Worm (Caenorhabditis elegans) whole organism, L2 larva: ENCODE results near the gene C35A5.4.

Experiments used
- C34F6.9 ChIP-seq: fragments of 150-350 bp; optimal IDR thresholded peaks from 2 replicates; lab custom pipeline; 2014; ENCODE audit warnings: missing biosample characterization, missing genetic modification characterization
- F13H6.1 ChIP-seq: sonication (generic microtip); optimal IDR thresholded peaks from 2 replicates; lab custom pipeline; 2016; ENCODE audit warnings: missing genetic modification characterization, missing compliant biosample characterization
- R02D3.7 ChIP-seq: fragments of 150-350 bp; optimal IDR thresholded peaks from 2 replicates; lab custom pipeline; 2014; ENCODE audit warnings: missing biosample characterization, missing genetic modification characterization
- Y55F3AM.14 ChIP-seq: fragments of 200-800 bp; sonication (Bioruptor generic); optimal IDR thresholded peaks from 2 replicates; lab custom pipeline; 2018; ENCODE audit warnings: mild to moderate bottlenecking, missing genetic modification characterization, missing compliant biosample characterization
- alr-1 ChIP-seq: fragments of 150-350 bp; optimal IDR thresholded peaks from 2 replicates; lab custom pipeline; 2014; ENCODE audit warnings: missing biosample characterization, missing genetic modification characterization
- ama-1 ChIP-seq: fragments of 150-350 bp; optimal IDR thresholded peaks from 2 replicates; lab custom pipeline; 2018; ENCODE audit warnings: inconsistent platforms
- blmp-1 ChIP-seq: sonication (generic microtip); optimal IDR thresholded peaks from 2 replicates; lab custom pipeline; 2017; ENCODE audit warnings: missing genetic modification characterization, mild to moderate bottlenecking, missing compliant biosample characterization, antibody characterized with exemption, moderate library complexity; ENCODE audit not compliant: insufficient read depth
- ceh-82 ChIP-seq: fragments of 150-350 bp; optimal IDR thresholded peaks from 2 replicates; lab custom pipeline; 2014; ENCODE audit warnings: missing biosample characterization, missing genetic modification characterization
- crh-2 ChIP-seq: sonication (generic microtip); optimal IDR thresholded peaks from 2 replicates; lab custom pipeline; 2017; ENCODE audit warnings: missing biosample characterization, missing genetic modification characterization
- dmd-4 ChIP-seq: sonication (generic microtip); optimal IDR thresholded peaks from 2 replicates; lab custom pipeline; 2017; ENCODE audit warnings: missing biosample characterization, missing genetic modification characterization
- elt-3 ChIP-seq: sonication (generic microtip); optimal IDR thresholded peaks from 2 replicates; lab custom pipeline; 2017; ENCODE audit warnings: missing biosample characterization, missing genetic modification characterization
- fos-1 ChIP-seq: fragments of 150-350 bp; optimal IDR thresholded peaks from 2 replicates; lab custom pipeline; 2014; ENCODE audit warnings: missing biosample characterization, missing genetic modification characterization
- gmeb-1 ChIP-seq: fragments of 150-350 bp; optimal IDR thresholded peaks from 2 replicates; lab custom pipeline; 2014; ENCODE audit warnings: missing biosample characterization, missing genetic modification characterization
- lsy-2 ChIP-seq, 2 experiments: fragments of 150-350 bp in 1 of 2; sonication (generic microtip) in 1 of 2; optimal IDR thresholded peaks; 2 replicates each; lab custom pipeline; 2014 to 2017; ENCODE audit warnings: missing biosample characterization in 2 of 2, missing genetic modification characterization in 2 of 2
- mbf-1 ChIP-seq: sonication (generic microtip); optimal IDR thresholded peaks from 2 replicates; lab custom pipeline; 2017; ENCODE audit warnings: missing biosample characterization, missing genetic modification characterization
- mdl-1 ChIP-seq, 2 experiments: fragments of 150-350 bp in 1 of 2; sonication (generic microtip) in 1 of 2; optimal IDR thresholded peaks; 2 replicates each; lab custom pipeline; 2017; ENCODE audit warnings: missing biosample characterization in 2 of 2, missing genetic modification characterization in 2 of 2
- nhr-10 ChIP-seq: sonication (generic microtip); optimal IDR thresholded peaks from 2 replicates; lab custom pipeline; 2017; ENCODE audit warnings: missing biosample characterization, missing genetic modification characterization
- nhr-11 ChIP-seq: fragments of 150-350 bp; optimal IDR thresholded peaks from 2 replicates; lab custom pipeline; 2014; ENCODE audit warnings: missing biosample characterization, missing genetic modification characterization
- nhr-129 ChIP-seq: fragments of 150-350 bp; optimal IDR thresholded peaks from 2 replicates; lab custom pipeline; 2014; ENCODE audit warnings: missing biosample characterization, missing genetic modification characterization
- nhr-23 ChIP-seq: fragments of 150-350 bp; optimal IDR thresholded peaks from 2 replicates; lab custom pipeline; 2014; ENCODE audit warnings: missing biosample characterization, missing genetic modification reagents, missing genetic modification characterization
- nhr-25 ChIP-seq: fragments of 150-350 bp; sonication (generic microtip); optimal IDR thresholded peaks from 3 replicates; lab custom pipeline; 2014; ENCODE audit warnings: missing biosample characterization, missing genetic modification characterization
- nhr-6 ChIP-seq: fragments of 150-350 bp; optimal IDR thresholded peaks from 2 replicates; lab custom pipeline; 2014; ENCODE audit warnings: missing biosample characterization, missing genetic modification characterization
- nhr-77 ChIP-seq: fragments of 150-350 bp; optimal IDR thresholded peaks from 2 replicates; lab custom pipeline; 2014; ENCODE audit warnings: missing biosample characterization, missing genetic modification characterization
- sem-4 ChIP-seq: fragments of 150-350 bp; optimal IDR thresholded peaks from 2 replicates; lab custom pipeline; 2014; ENCODE audit warnings: missing biosample characterization, missing genetic modification reagents, missing genetic modification characterization
- skn-1 ChIP-seq: sonication (generic microtip); optimal IDR thresholded peaks from 2 replicates; lab custom pipeline; 2017; ENCODE audit warnings: missing biosample characterization, missing genetic modification characterization
- sma-3 ChIP-seq: sonication (generic microtip); optimal IDR thresholded peaks from 2 replicates; lab custom pipeline; 2016; ENCODE audit warnings: missing genetic modification reagents, missing genetic modification characterization, missing compliant biosample characterization
- sma-9 ChIP-seq, 2 experiments: fragments of 150-350 bp in 1 of 2; sonication (generic microtip) in 1 of 2; optimal IDR thresholded peaks; 2 replicates each; lab custom pipeline; 2014 to 2016; ENCODE audit warnings: missing genetic modification characterization in 2 of 2, mild to moderate bottlenecking in 1 of 2, missing biosample characterization in 1 of 2, missing compliant biosample characterization in 1 of 2, missing genetic modification reagents in 1 of 2, moderate library complexity in 1 of 2
- snpc-4 ChIP-seq: fragments of 150-350 bp; optimal IDR thresholded peaks from 2 replicates; lab custom pipeline; 2014; ENCODE audit warnings: missing biosample characterization, missing genetic modification characterization
- unc-39 ChIP-seq: fragments of 150-350 bp; optimal IDR thresholded peaks from 2 replicates; lab custom pipeline; 2014; ENCODE audit warnings: missing biosample characterization, missing genetic modification characterization
- unc-55 ChIP-seq: fragments of 150-350 bp; sonication (generic microtip); optimal IDR thresholded peaks from 3 replicates; lab custom pipeline; 2014; ENCODE audit warnings: missing biosample characterization, missing genetic modification reagents, missing genetic modification characterization
- unc-62 ChIP-seq: fragments of 150-350 bp; optimal IDR thresholded peaks from 2 replicates; lab custom pipeline; 2014; ENCODE audit warnings: missing biosample characterization, missing genetic modification reagents, missing genetic modification characterization
- zag-1 ChIP-seq: fragments of 150-350 bp; optimal IDR thresholded peaks from 2 replicates; lab custom pipeline; 2014; ENCODE audit warnings: missing biosample characterization, missing genetic modification characterization
- ztf-1 ChIP-seq: fragments of 200-800 bp; sonication (Bioruptor generic); conservative IDR thresholded peaks from 2 replicates; pipeline ENCODE4 v1.3.6; 2022; ENCODE audit warnings: missing genetic modification characterization, missing compliant biosample characterization
- ztf-11 ChIP-seq: sonication (generic microtip); optimal IDR thresholded peaks from 2 replicates; lab custom pipeline; 2017; ENCODE audit warnings: missing biosample characterization, missing genetic modification characterization
- ztf-4 ChIP-seq: fragments of 150-350 bp; optimal IDR thresholded peaks from 2 replicates; lab custom pipeline; 2014; ENCODE audit warnings: missing biosample characterization, missing genetic modification characterization

C35A5.4 gene

ce11 chrV:10476864-10477443 lies 19.9 kb upstream of the C35A5.4 start:
- TF ChIP-seq sem-4 (no peak), ama-1 (lab: Kevin White, UChicago) (peak; percentile 87), nhr-129 (tag; lab: Kevin White, UChicago) (peak; percentile 65), nhr-25 (tag; lab: Kevin White, UChicago) (peak; percentile 12), lsy-2 (tag; optimal IDR thresholded peaks at IDR 0.05; lab: Kevin White, UChicago) (peak in 1 of 2 experiments; percentile 4), elt-3 (tag; lab: Kevin White, UChicago) (no peak), unc-39 (tag; lab: Kevin White, UChicago) (no peak), Y55F3AM.14 (GFP tag; lab: Kevin White, UChicago) (peak; percentile 50), C34F6.9 (tag; lab: Kevin White, UChicago) (peak; percentile 23)
- TF ChIP-seq, all 48 proteins: peak for 6

ce11 chrV:10478097-10478828 lies 18.6 kb upstream of the C35A5.4 start, which contains the start of the genes crp-1 and Y32F6B.9:
TSS of gene crp-1 (plus strand) at chrV:10478564.
TSS of gene Y32F6B.9 (plus strand) at chrV:10478699.
- TF ChIP-seq fos-1 (tag; lab: Kevin White, UChicago) (peak; percentile 58), unc-55 (no peak), R02D3.7 (tag; lab: Kevin White, UChicago) (no peak), crh-2 (no peak), alr-1 (tag; lab: Kevin White, UChicago) (no peak), ceh-82 (tag; lab: Kevin White, UChicago) (no peak), dmd-4 (no peak), blmp-1 (no peak), skn-1 (tag; lab: Kevin White, UChicago) (no peak), nhr-10 (tag; lab: Kevin White, UChicago) (no peak), sma-3 (no peak), nhr-6 (no peak), Y55F3AM.14 (GFP tag; lab: Kevin White, UChicago) (peak; percentile 32), unc-62 (no peak)
- TF ChIP-seq, all 48 proteins: peak for 2

ce11 chrV:10483995-10484394 lies 12.8 kb upstream of the C35A5.4 start:
- peak; percentile 34 for TF ChIP-seq sma-9 (GFP tag; optimal IDR thresholded peaks at IDR 0.05; lab: Kevin White, UChicago)
- no peak for TF ChIP-seq sma-9 (tag; optimal IDR thresholded peaks at IDR 0.05; lab: Kevin White, UChicago)
- peak; percentile 59 for TF ChIP-seq fos-1 (tag; lab: Kevin White, UChicago)
- TF ChIP-seq C34F6.9 (tag; lab: Kevin White, UChicago): no peak
- TF ChIP-seq, all 48 proteins: peak for 2

ce11 chrV:10484640-10485039 lies 12.2 kb upstream of the C35A5.4 start, which contains the start of gene Y32F6B.1:
TSS of gene Y32F6B.1 (minus strand) at chrV:10484740.
- no peak for TF ChIP-seq ztf-1 (GFP tag; lab: Robert Waterston, UW)
- no peak for TF ChIP-seq ztf-11
- TF ChIP-seq nhr-11 (tag; lab: Kevin White, UChicago): no peak
- TF ChIP-seq zag-1: no peak
- no peak for TF ChIP-seq nhr-23
- TF ChIP-seq Y55F3AM.14 (GFP tag; lab: Kevin White, UChicago): no peak
- no peak for TF ChIP-seq nhr-77 (tag; lab: Kevin White, UChicago)
- TF ChIP-seq F13H6.1 (tag; lab: Kevin White, UChicago): no peak
- no peak for TF ChIP-seq gmeb-1
- no peak for TF ChIP-seq mbf-1 (tag; lab: Kevin White, UChicago)
- no peak for TF ChIP-seq mdl-1 (tag; optimal IDR thresholded peaks at IDR 0.05; lab: Kevin White, UChicago)
- no peak for TF ChIP-seq fos-1 (tag; lab: Kevin White, UChicago)
- TF ChIP-seq nhr-10 (tag; lab: Kevin White, UChicago): no peak
- no peak for TF ChIP-seq dmd-4
- TF ChIP-seq sma-3: no peak
- no peak for TF ChIP-seq snpc-4
- TF ChIP-seq nhr-129 (tag; lab: Kevin White, UChicago): no peak
- no peak for TF ChIP-seq ztf-4 (tag; lab: Kevin White, UChicago)
- TF ChIP-seq sem-4: no peak
- no peak for TF ChIP-seq alr-1 (tag; lab: Kevin White, UChicago)
